Fruit fly (Drosophila melanogaster) Kc167 (cell line): ENCODE results near the gene MSAmiP.

ENCODE experiments used
- Myc ChIP-seq: fragments of >200 bp; optimal IDR thresholded peaks from 2 replicates; lab custom pipeline; 2017; ENCODE audit warnings: missing external identifiers
- Sin3A ChIP-seq: fragments of >200 bp; optimal IDR thresholded peaks from 2 replicates; lab custom pipeline; 2018; ENCODE audit warnings: missing external identifiers
- h ChIP-seq: fragments of >200 bp; optimal IDR thresholded peaks from 3 replicates; lab custom pipeline; 2018; ENCODE audit warnings: missing external identifiers
- insv ChIP-seq: fragments of >200 bp; optimal IDR thresholded peaks from 3 replicates; lab custom pipeline; 2018; ENCODE audit warnings: missing external identifiers
- psq ChIP-seq: fragments of >200 bp; optimal IDR thresholded peaks from 2 replicates; lab custom pipeline; 2017; ENCODE audit warnings: missing external identifiers
- ttk ChIP-seq: sonication (Bioruptor generic); optimal IDR thresholded peaks from 2 replicates; lab custom pipeline; 2017; ENCODE audit warnings: missing external identifiers

- no peak for TF ChIP-seq psq
- no peak for TF ChIP-seq ttk
- TF ChIP-seq Sin3A (lab: Kevin White, UChicago), result no peak
- no peak for TF ChIP-seq h
- TF ChIP-seq Myc (lab: Kevin White, UChicago), result no peak
- no peak for TF ChIP-seq insv
Measured at dm6 chr3R:16847245-16847644, 48.8 kb downstream of the MSAmiP start.
